Fruit fly (Drosophila melanogaster) whole organism, embryonic: Measurements from ENCODE around the gene CG1640.

Experiments used
- Abd-B ChIP-seq: fragments of 200-800 bp; sonication (Bioruptor generic); optimal IDR thresholded peaks from 2 replicates; lab custom pipeline; 2018; ENCODE audit warnings: missing biosample characterization, mild to moderate bottlenecking, missing genetic modification characterization, moderate library complexity
- CG10274 ChIP-seq: fragments of 200-800 bp; sonication (Bioruptor generic); optimal IDR thresholded peaks from 3 replicates; lab custom pipeline; 2017; ENCODE audit warnings: missing biosample characterization, mild to moderate bottlenecking, missing genetic modification characterization
- CG10431 ChIP-seq: fragments of 200-800 bp; sonication (Bioruptor generic); optimal IDR thresholded peaks from 3 replicates; lab custom pipeline; 2018; ENCODE audit warnings: missing biosample characterization, mild to moderate bottlenecking, missing genetic modification characterization
- CG12071 ChIP-seq: fragments of 200-800 bp; sonication (Bioruptor generic); optimal IDR thresholded peaks from 3 replicates; lab custom pipeline; 2018; ENCODE audit warnings: missing biosample characterization, mild to moderate bottlenecking, missing genetic modification characterization
- CG12104 ChIP-seq: fragments of 200-800 bp; sonication (Bioruptor generic); optimal IDR thresholded peaks from 3 replicates; lab custom pipeline; 2016; ENCODE audit warnings: missing biosample characterization, missing genetic modification characterization
- CG12236 ChIP-seq: fragments of 200-800 bp; sonication (Bioruptor generic); optimal IDR thresholded peaks from 2 replicates; lab custom pipeline; 2016; ENCODE audit warnings: missing biosample characterization, missing genetic modification characterization
- CG1233 ChIP-seq: fragments of 200-800 bp; sonication (Bioruptor generic); optimal IDR thresholded peaks from 4 replicates; lab custom pipeline; 2018; ENCODE audit warnings: missing biosample characterization, mild to moderate bottlenecking, missing genetic modification characterization
- CG17385 ChIP-seq: fragments of 200-800 bp; sonication (Bioruptor generic); optimal IDR thresholded peaks from 3 replicates; lab custom pipeline; 2018; ENCODE audit warnings: missing biosample characterization, mild to moderate bottlenecking, missing genetic modification characterization
- CG17802 ChIP-seq: fragments of 200-800 bp; sonication (Bioruptor generic); optimal IDR thresholded peaks from 2 replicates; lab custom pipeline; 2018; ENCODE audit warnings: missing biosample characterization, mild to moderate bottlenecking, missing genetic modification characterization, moderate library complexity
- CG17829 ChIP-seq: fragments of 200-800 bp; optimal IDR thresholded peaks from 2 replicates; lab custom pipeline; 2019; ENCODE audit warnings: missing biosample characterization, mild to moderate bottlenecking, missing genetic modification characterization, moderate library complexity
- CG18599 ChIP-seq: fragments of 200-800 bp; sonication (Bioruptor generic); optimal IDR thresholded peaks from 3 replicates; lab custom pipeline; 2017; ENCODE audit warnings: missing biosample characterization, missing genetic modification characterization, mild to moderate bottlenecking, moderate library complexity, missing genetic modification reagents
- CG33213 ChIP-seq: fragments of 200-800 bp; sonication (Bioruptor generic); optimal IDR thresholded peaks from 3 replicates; lab custom pipeline; 2016; ENCODE audit warnings: missing biosample characterization, missing genetic modification characterization
- CG33557 ChIP-seq: fragments of 200-800 bp; sonication (Bioruptor generic); optimal IDR thresholded peaks from 2 replicates; lab custom pipeline; 2019; ENCODE audit warnings: missing biosample characterization, mild to moderate bottlenecking, missing genetic modification characterization, moderate library complexity
- CG34376 ChIP-seq: fragments of 200-800 bp; sonication (Bioruptor generic); optimal IDR thresholded peaks from 2 replicates; lab custom pipeline; 2018; ENCODE audit warnings: missing biosample characterization, mild to moderate bottlenecking, missing genetic modification characterization
- CG4404 ChIP-seq: fragments of 200-800 bp; sonication (Bioruptor generic); IDR thresholded peaks from 2 replicates; pipeline ENCODE4 v1.3.6; 2022; ENCODE audit warnings: missing biosample characterization, missing genetic modification characterization
- CG6791 ChIP-seq: fragments of 200-800 bp; sonication (Bioruptor generic); IDR thresholded peaks from 3 replicates; pipeline ENCODE4 v1.3.6; 2022; ENCODE audit warnings: missing biosample characterization, missing genetic modification characterization; ENCODE audit not compliant: partially characterized antibody
- CG7745 ChIP-seq: fragments of 200-800 bp; sonication (Bioruptor generic); optimal IDR thresholded peaks from 2 replicates; lab custom pipeline; 2018; ENCODE audit warnings: missing biosample characterization, mild to moderate bottlenecking, missing genetic modification characterization, moderate library complexity
- CG7963 ChIP-seq: fragments of 200-800 bp; sonication (Bioruptor generic); IDR thresholded peaks from 3 replicates; pipeline ENCODE4 v1.3.6; 2022; ENCODE audit warnings: missing biosample characterization, missing genetic modification characterization; ENCODE audit not compliant: partially characterized antibody
- CG8944 ChIP-seq: fragments of 200-800 bp; sonication (Bioruptor generic); optimal IDR thresholded peaks from 3 replicates; lab custom pipeline; 2016; ENCODE audit warnings: missing biosample characterization, missing genetic modification characterization
- CTCF ChIP-seq: fragments of 200-800 bp; sonication (Bioruptor generic); optimal IDR thresholded peaks from 2 replicates; lab custom pipeline; 2017; ENCODE audit warnings: missing biosample characterization, mild to moderate bottlenecking, missing genetic modification characterization, moderate library complexity
- Dll ChIP-seq: fragments of 200-800 bp; sonication (Bioruptor generic); IDR thresholded peaks from 4 replicates; pipeline ENCODE4 v1.3.6; 2022; ENCODE audit warnings: missing biosample characterization, missing genetic modification characterization; ENCODE audit not compliant: partially characterized antibody
- Doc3 ChIP-seq: fragments of 200-800 bp; sonication (Bioruptor generic); IDR thresholded peaks from 3 replicates; pipeline ENCODE4 v1.3.6; 2022; ENCODE audit warnings: missing biosample characterization, missing genetic modification characterization; ENCODE audit not compliant: partially characterized antibody
- ERR ChIP-seq: fragments of 200-800 bp; sonication (Bioruptor generic); optimal IDR thresholded peaks from 2 replicates; lab custom pipeline; 2016; ENCODE audit warnings: missing biosample characterization, missing genetic modification characterization
- Ets97D ChIP-seq: fragments of 200-800 bp; sonication (Bioruptor generic); optimal IDR thresholded peaks from 3 replicates; lab custom pipeline; 2016; ENCODE audit warnings: missing biosample characterization, missing genetic modification characterization
- Hr3 ChIP-seq: fragments of 200-800 bp; sonication (Bioruptor generic); optimal IDR thresholded peaks from 3 replicates; lab custom pipeline; 2016; ENCODE audit warnings: missing biosample characterization, missing genetic modification characterization
- Hr39 ChIP-seq: fragments of >200 bp; optimal IDR thresholded peaks from 2 replicates; lab custom pipeline; 2017
- NC2α ChIP-seq: fragments of 200-800 bp; sonication (Bioruptor generic); optimal IDR thresholded peaks from 2 replicates; lab custom pipeline; 2016; ENCODE audit warnings: missing biosample characterization, missing genetic modification characterization
- Nf-YC ChIP-seq: fragments of 200-800 bp; optimal IDR thresholded peaks from 3 replicates; lab custom pipeline; 2019; ENCODE audit warnings: missing biosample characterization, mild to moderate bottlenecking, missing genetic modification characterization, moderate library complexity
- Side ChIP-seq: fragments of 200-800 bp; sonication (Bioruptor generic); optimal IDR thresholded peaks from 2 replicates; lab custom pipeline; 2016; ENCODE audit warnings: missing biosample characterization, missing genetic modification characterization
- Sox102F ChIP-seq: fragments of 200-800 bp; sonication (Bioruptor generic); optimal IDR thresholded peaks from 2 replicates; lab custom pipeline; 2018; ENCODE audit warnings: missing biosample characterization, mild to moderate bottlenecking, missing genetic modification characterization, moderate library complexity
- Ssrp ChIP-seq: fragments of 200-800 bp; sonication (Bioruptor generic); optimal IDR thresholded peaks from 2 replicates; lab custom pipeline; 2018; ENCODE audit warnings: missing biosample characterization, mild to moderate bottlenecking, missing genetic modification characterization, moderate library complexity
- abd-A ChIP-seq: fragments of 200-800 bp; sonication (Bioruptor generic); optimal IDR thresholded peaks from 3 replicates; lab custom pipeline; 2019; ENCODE audit warnings: missing biosample characterization, mild to moderate bottlenecking, missing genetic modification characterization, moderate library complexity
- ara ChIP-seq: fragments of 200-800 bp; sonication (Bioruptor generic); IDR thresholded peaks from 2 replicates; pipeline ENCODE4 v1.3.6; 2022; ENCODE audit warnings: missing biosample characterization, missing genetic modification characterization
- cad ChIP-seq: fragments of >200 bp; optimal IDR thresholded peaks from 2 replicates; lab custom pipeline; 2017; ENCODE audit warnings: missing biosample characterization, missing genetic modification characterization
- dan ChIP-seq: fragments of 200-800 bp; sonication (Bioruptor generic); IDR thresholded peaks from 2 replicates; pipeline ENCODE4 v1.3.6; 2022; ENCODE audit warnings: missing biosample characterization, missing genetic modification characterization
- ems ChIP-seq: fragments of 200-800 bp; sonication (Bioruptor generic); optimal IDR thresholded peaks from 3 replicates; lab custom pipeline; 2016; ENCODE audit warnings: missing biosample characterization, missing genetic modification characterization
- gfzf ChIP-seq: fragments of 200-800 bp; sonication (Bioruptor generic); optimal IDR thresholded peaks from 2 replicates; lab custom pipeline; 2016; ENCODE audit warnings: missing biosample characterization, mild to moderate bottlenecking, missing genetic modification characterization, moderate library complexity
- grau ChIP-seq: fragments of 200-800 bp; optimal IDR thresholded peaks from 3 replicates; lab custom pipeline; 2019; ENCODE audit warnings: missing biosample characterization, mild to moderate bottlenecking, missing genetic modification characterization, moderate library complexity
- ham ChIP-seq: fragments of 200-800 bp; sonication (Bioruptor generic); IDR thresholded peaks from 2 replicates; pipeline ENCODE4 v1.3.6; 2022; ENCODE audit warnings: missing biosample characterization, missing genetic modification characterization
- jing ChIP-seq: fragments of 200-800 bp; sonication (Bioruptor generic); optimal IDR thresholded peaks from 2 replicates; lab custom pipeline; 2018; ENCODE audit warnings: missing biosample characterization, mild to moderate bottlenecking, missing genetic modification characterization
- luna ChIP-seq: fragments of 200-800 bp; sonication (Bioruptor generic); optimal IDR thresholded peaks from 2 replicates; lab custom pipeline; 2016; ENCODE audit warnings: missing biosample characterization, missing genetic modification characterization
- nerfin-1 ChIP-seq: fragments of 200-800 bp; sonication (Bioruptor generic); optimal IDR thresholded peaks from 3 replicates; lab custom pipeline; 2019; ENCODE audit warnings: missing biosample characterization, mild to moderate bottlenecking, missing genetic modification characterization, moderate library complexity
- nerfin-2 ChIP-seq: fragments of 200-800 bp; sonication (Bioruptor generic); IDR thresholded peaks from 2 replicates; pipeline ENCODE4 v1.3.6; 2022; ENCODE audit warnings: missing biosample characterization, missing genetic modification characterization; ENCODE audit not compliant: partially characterized antibody
- nom ChIP-seq: fragments of 200-800 bp; sonication (Bioruptor generic); optimal IDR thresholded peaks from 2 replicates; lab custom pipeline; 2017; ENCODE audit warnings: missing biosample characterization, missing genetic modification characterization, mild to moderate bottlenecking, moderate library complexity, missing genetic modification reagents
- rib ChIP-seq: fragments of 200-800 bp; sonication (Bioruptor generic); IDR thresholded peaks from 2 replicates; pipeline ENCODE4 v1.3.6; 2022; ENCODE audit warnings: missing biosample characterization, missing genetic modification characterization
- row ChIP-seq: fragments of 200-800 bp; sonication (Bioruptor generic); IDR thresholded peaks from 3 replicates; pipeline ENCODE4 v1.3.6; 2022; ENCODE audit warnings: missing biosample characterization, missing genetic modification characterization
- schlank ChIP-seq: fragments of 200-800 bp; sonication (Bioruptor generic); optimal IDR thresholded peaks from 2 replicates; lab custom pipeline; 2018; ENCODE audit warnings: missing biosample characterization, mild to moderate bottlenecking, missing genetic modification characterization
- ssp ChIP-seq: fragments of 200-800 bp; sonication (Bioruptor generic); IDR thresholded peaks from 2 replicates; pipeline ENCODE4 v1.3.6; 2022; ENCODE audit warnings: missing biosample characterization, missing genetic modification characterization
- tio ChIP-seq: fragments of 200-800 bp; sonication (Bioruptor generic); optimal IDR thresholded peaks from 2 replicates; lab custom pipeline; 2017; ENCODE audit warnings: missing biosample characterization, missing genetic modification characterization, inconsistent platforms
- vfl ChIP-seq: fragments of 200-800 bp; sonication (Bioruptor generic); optimal IDR thresholded peaks from 2 replicates; lab custom pipeline; 2016; ENCODE audit warnings: missing biosample characterization, missing genetic modification characterization
- wdn ChIP-seq: fragments of 200-800 bp; sonication (Bioruptor generic); IDR thresholded peaks from 2 replicates; pipeline ENCODE4 v1.3.6; 2022; ENCODE audit warnings: missing biosample characterization, missing genetic modification characterization
- zen2 ChIP-seq: fragments of 200-800 bp; sonication (Bioruptor generic); IDR thresholded peaks from 3 replicates; pipeline ENCODE4 v1.3.6; 2022; ENCODE audit warnings: missing biosample characterization, missing genetic modification characterization; ENCODE audit not compliant: partially characterized antibody

Gene CG1640

dm6 chrX:13358240-13358799 is 12.1 kb upstream of the CG1640 start (continued):
- TF ChIP-seq CG33557 (GFP tag; lab: Kevin White, UChicago), result no peak
- no peak for TF ChIP-seq vfl
- no peak for TF ChIP-seq CG8944 (GFP tag; lab: Kevin White, UChicago)
- TF ChIP-seq Hr39 (lab: Kevin White, UChicago), result no peak
- no peak for TF ChIP-seq dan (GFP tag; lab: Robert Waterston, UW)
- TF ChIP-seq CG33213 (GFP tag; lab: Kevin White, UChicago), result no peak
- no peak for TF ChIP-seq luna
- TF ChIP-seq CG17802 (tag; lab: Kevin White, UChicago), result no peak
- no peak for TF ChIP-seq Abd-B (GFP tag; lab: Kevin White, UChicago)
- TF ChIP-seq CG7745 (tag; lab: Kevin White, UChicago), result no peak
- TF ChIP-seq schlank (tag; lab: Kevin White, UChicago), result no peak
- TF ChIP-seq zen2 (GFP tag; lab: Robert Waterston, UW), result no peak; the same call in 2 of the 3 replicates
- no peak for TF ChIP-seq CG1233 (GFP tag; lab: Kevin White, UChicago)
- TF ChIP-seq Dll (GFP tag; lab: Robert Waterston, UW), result peak; percentile 81
- TF ChIP-seq Nf-YC (tag; lab: Kevin White, UChicago), result peak; percentile 32
- TF ChIP-seq CG7963 (GFP tag; lab: Robert Waterston, UW), result 0 out of 3 replicates have a peak, but pooled peaks have one; percentile 47
- TF ChIP-seq wdn, result no peak
- no peak for TF ChIP-seq ERR (GFP tag; lab: Kevin White, UChicago)
- TF ChIP-seq cad (GFP tag; lab: Kevin White, UChicago), result no peak
- TF ChIP-seq NC2α (GFP tag; lab: Kevin White, UChicago), result no peak
- TF ChIP-seq CG17829 (tag; lab: Kevin White, UChicago), result no peak
- TF ChIP-seq CG4404 (GFP tag; lab: Robert Waterston, UW), result no peak
- peak; percentile 50; the same call in 1 of the 2 replicates for TF ChIP-seq nerfin-2 (GFP tag; lab: Robert Waterston, UW)
- no peak for TF ChIP-seq gfzf (GFP tag; lab: Kevin White, UChicago)
- TF ChIP-seq CG12104 (GFP tag; lab: Kevin White, UChicago), result no peak
- peak; percentile 21 for TF ChIP-seq abd-A (tag; lab: Kevin White, UChicago)
- no peak for TF ChIP-seq CG10274 (GFP tag; lab: Kevin White, UChicago)
- TF ChIP-seq grau, result no peak
- no peak for TF ChIP-seq nom (GFP tag; lab: Kevin White, UChicago)
- TF ChIP-seq nerfin-1, result no peak
- TF ChIP-seq rib (GFP tag; lab: Robert Waterston, UW), result no peak
- no peak for TF ChIP-seq CG12236
- TF ChIP-seq Side (GFP tag; lab: Kevin White, UChicago), result no peak
- no peak for TF ChIP-seq CG10431 (GFP tag; lab: Kevin White, UChicago)
- TF ChIP-seq ham (GFP tag; lab: Robert Waterston, UW), result no peak
- TF ChIP-seq Hr3 (GFP tag; lab: Kevin White, UChicago), result no peak
- TF ChIP-seq ssp (GFP tag; lab: Robert Waterston, UW), result no peak
- TF ChIP-seq CG6791 (GFP tag; lab: Robert Waterston, UW), result peak; percentile 44; the same call in 1 of the 3 replicates
- TF ChIP-seq Sox102F, result no peak

dm6 chrX:13358948-13359347 is 11.5 kb upstream of the CG1640 start, which contains the start of gene Syt12:
Gene Syt12, plus strand, starts transcription at chrX:13359248.
- TF ChIP-seq Doc3 (GFP tag; lab: Robert Waterston, UW) (no peak), Ets97D (GFP tag; lab: Kevin White, UChicago) (peak; percentile 46), Ssrp (tag; lab: Kevin White, UChicago) (no peak), CG12071 (GFP tag; lab: Kevin White, UChicago) (peak; percentile 4), CG34376 (GFP tag; lab: Kevin White, UChicago) (peak; percentile 16), ara (GFP tag; lab: Robert Waterston, UW) (no peak), jing (no peak), CG18599 (GFP tag; lab: Kevin White, UChicago) (peak; percentile 1), tio (GFP tag; lab: Kevin White, UChicago) (no peak), row (no peak), CG17385 (GFP tag; lab: Kevin White, UChicago) (peak; percentile 2), CTCF (GFP tag; lab: Kevin White, UChicago) (peak; percentile 21), ems (GFP tag; lab: Kevin White, UChicago) (no peak)
